Fruit fly (Drosophila melanogaster): ENCODE measurements around the gene ush.

The ush gene

dm6 chr2L:523165-523835 lies 47.3 kb downstream of the ush start (continued):
- TF ChIP-seq p53 (GFP tag; optimal IDR thresholded peaks at IDR 0.05) (no peak), CG17802 (tag; optimal IDR thresholded peaks at IDR 0.05) (no peak), Sry-β (GFP tag; optimal IDR thresholded peaks at IDR 0.05) (no peak), insv (GFP tag; optimal IDR thresholded peaks at IDR 0.05) (peak in 1 of 2 experiments; percentile 86), Stat92E (GFP tag; optimal IDR thresholded peaks at IDR 0.05) (peak in 1 of 3 experiments; percentile 20), ssp (GFP tag; IDR thresholded peaks at IDR 0.05) (no peak), fru (optimal IDR thresholded peaks at IDR 0.05) (no peak), tll (GFP tag; optimal IDR thresholded peaks at IDR 0.05) (no peak), CG10274 (GFP tag; optimal IDR thresholded peaks at IDR 0.05) (no peak), gro (GFP tag; optimal IDR thresholded peaks at IDR 0.05) (peak; percentile 78), bigmax (GFP tag; optimal IDR thresholded peaks at IDR 0.05) (peak; percentile 36), oc (tag; optimal IDR thresholded peaks at IDR 0.05) (peak; percentile 90), sens-2 (GFP tag; IDR thresholded peaks at IDR 0.05) (no peak), E2f2 (GFP tag; IDR thresholded peaks at IDR 0.05) (peak; percentile 22; the same call in 1 of the 2 replicates), CG2202 (tag; optimal IDR thresholded peaks at IDR 0.05) (no peak), CG10654 (GFP tag; optimal IDR thresholded peaks at IDR 0.05) (no peak), CG12744 (GFP tag; optimal IDR thresholded peaks at IDR 0.05) (peak; percentile 8), CG4328 (GFP tag; optimal IDR thresholded peaks at IDR 0.05) (no peak), caup (GFP tag; optimal IDR thresholded peaks at IDR 0.05; ENCODE audit: severe bottlenecking) (peak; percentile 22), CG11085 (GFP tag; IDR thresholded peaks at IDR 0.05) (0 out of 2 replicates have a peak, but pooled peaks have one; percentile 9), CG3065 (GFP tag; optimal IDR thresholded peaks at IDR 0.05) (no peak), Ets65A (GFP tag) (no peak), cas (GFP tag; IDR thresholded peaks at IDR 0.05) (no peak), aop (GFP tag; IDR thresholded peaks at IDR 0.05) (0 out of 2 replicates have a peak, but pooled peaks have one; percentile 32), CG4617 (GFP tag; optimal IDR thresholded peaks at IDR 0.05; ENCODE audit: borderline replicate concordance) (no peak), pho (GFP tag; optimal IDR thresholded peaks at IDR 0.05) (no peak), ttk (GFP tag; IDR thresholded peaks at IDR 0.05) (no peak), Oli (tag; optimal IDR thresholded peaks at IDR 0.05) (no peak), CG31224 (GFP tag; IDR thresholded peaks at IDR 0.05) (0 out of 2 replicates have a peak, but pooled peaks have one; percentile 8), CG6272 (GFP tag; IDR thresholded peaks at IDR 0.05) (no peak), CG9932 (GFP tag; IDR thresholded peaks at IDR 0.05) (peak; percentile 27; the same call in 1 of the 2 replicates), CG3726 (GFP tag; IDR thresholded peaks at IDR 0.05) (no peak), sob (GFP tag; IDR thresholded peaks at IDR 0.05) (peak; percentile 60; the same call in 1 of the 2 replicates), chn (GFP tag; optimal IDR thresholded peaks at IDR 0.05) (peak; percentile 15), CG12236 (GFP tag; optimal IDR thresholded peaks at IDR 0.05) (peak; percentile 13), CG2116 (GFP tag; optimal IDR thresholded peaks at IDR 0.05) (no peak), sr (GFP tag; IDR thresholded peaks at IDR 0.05) (0 out of 3 replicates have a peak, but pooled peaks have one; percentile 42), Hey (tag; optimal IDR thresholded peaks at IDR 0.05) (no peak), unc-4 (GFP tag; IDR thresholded peaks at IDR 0.05; ENCODE audit: partially characterized antibody) (peak; percentile 52), CG11247 (GFP tag; IDR thresholded peaks at IDR 0.05) (0 out of 2 replicates have a peak, but pooled peaks have one; percentile 1), CG12219 (GFP tag; optimal IDR thresholded peaks at IDR 0.05) (peak; percentile 26), CG1647 (GFP tag; optimal IDR thresholded peaks at IDR 0.05) (no peak), Nf-YC (tag; optimal IDR thresholded peaks at IDR 0.05) (peak; percentile 94), pb (GFP tag; optimal IDR thresholded peaks at IDR 0.05) (peak; percentile 32), Neu2 (GFP tag; optimal IDR thresholded peaks at IDR 0.05; ENCODE audit: borderline replicate concordance) (no peak), Dfd (GFP tag; optimal IDR thresholded peaks at IDR 0.05) (no peak), Med (GFP tag) (peak; percentile 95), Dref (GFP tag; IDR thresholded peaks at IDR 0.05) (no peak), CG11504 (tag; optimal IDR thresholded peaks at IDR 0.05) (peak; percentile 43), CG12391 (tag; optimal IDR thresholded peaks at IDR 0.05) (no peak)

Data from whole organism, embryonic.